Fruit fly (Drosophila melanogaster): ENCODE data around the gene Cp36.

dm6 chrX:8505023-8505604, 26.0 kb downstream of the Cp36 start:
- TF ChIP-seq kay (GFP tag; ENCODE audit: borderline replicate concordance) = no peak
- TF ChIP-seq bab1 (GFP tag; optimal IDR thresholded peaks at IDR 0.05) = no peak
- TF ChIP-seq tj (GFP tag; optimal IDR thresholded peaks at IDR 0.05) = no peak
- no peak for TF ChIP-seq CG33017 (tag; optimal IDR thresholded peaks at IDR 0.05)
- TF ChIP-seq toe (GFP tag; optimal IDR thresholded peaks at IDR 0.05) = no peak
- TF ChIP-seq Hr96 (GFP tag; optimal IDR thresholded peaks at IDR 0.05) = no peak
- TF ChIP-seq Clk (GFP tag; optimal IDR thresholded peaks at IDR 0.05) = no peak
- TF ChIP-seq cnc (optimal IDR thresholded peaks at IDR 0.05) = no peak
- no peak for TF ChIP-seq CG14711 (tag; optimal IDR thresholded peaks at IDR 0.05)
- TF ChIP-seq cic (GFP tag; optimal IDR thresholded peaks at IDR 0.05) = no peak
- TF ChIP-seq CG7045 (GFP tag; optimal IDR thresholded peaks at IDR 0.05) = no peak
- TF ChIP-seq CG11617 (GFP tag; optimal IDR thresholded peaks at IDR 0.05) = no peak
- no peak for TF ChIP-seq Crg-1 (GFP tag; optimal IDR thresholded peaks at IDR 0.05)
